Fruit fly (Drosophila melanogaster): Measurements from ENCODE around the gene Mks1.

DNA sequence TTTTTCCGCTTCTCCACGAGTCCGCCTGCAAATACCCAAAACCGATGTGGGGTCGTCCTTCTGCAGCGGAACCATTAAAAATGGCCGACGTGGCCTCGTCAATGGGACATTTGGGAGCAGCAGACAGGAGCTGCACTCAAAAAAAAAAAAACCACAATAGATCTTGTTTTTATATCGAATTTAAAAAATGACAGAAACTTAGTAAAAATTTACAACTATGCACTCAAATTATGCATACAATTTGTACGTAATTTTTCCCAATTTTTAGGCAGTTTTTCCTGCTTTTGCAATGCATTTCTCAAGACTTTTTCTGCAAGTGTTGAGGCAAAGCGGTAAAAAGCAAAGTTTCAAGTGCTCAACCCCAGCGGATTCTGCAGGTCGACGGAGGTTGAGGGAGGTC lies 37.2 kb upstream of the Mks1 start:
- peak; percentile 23 for TF ChIP-seq OdsH (GFP tag; optimal IDR thresholded peaks at IDR 0.05)
- no peak for TF ChIP-seq Lpt (GFP tag; optimal IDR thresholded peaks at IDR 0.05)
- no peak for TF ChIP-seq CG6163 (GFP tag; IDR thresholded peaks at IDR 0.05)
- peak; percentile 37 for TF ChIP-seq CG31627 (GFP tag; optimal IDR thresholded peaks at IDR 0.05)
